Worm (Caenorhabditis elegans) whole organism, L3 larva: ENCODE results near the gene F42A6.5.

Experiments
- R02D3.7 ChIP-seq: fragments of 150-350 bp; optimal IDR thresholded peaks from 2 replicates; lab custom pipeline; 2014; ENCODE audit warnings: missing biosample characterization, missing genetic modification characterization
- ZK546.5 ChIP-seq: sonication (generic microtip); optimal IDR thresholded peaks from 2 replicates; lab custom pipeline; 2017; ENCODE audit warnings: missing biosample characterization, missing genetic modification characterization
- aly-2 ChIP-seq: fragments of 150-350 bp; optimal IDR thresholded peaks from 2 replicates; lab custom pipeline; 2014; ENCODE audit warnings: missing biosample characterization, missing genetic modification characterization
- ama-1 ChIP-seq: fragments of 150-350 bp; optimal IDR thresholded peaks from 2 replicates; lab custom pipeline; 2018
- ceh-16 ChIP-seq: sonication (generic microtip); optimal IDR thresholded peaks from 2 replicates; lab custom pipeline; 2017; ENCODE audit warnings: missing biosample characterization, missing genetic modification characterization
- ceh-28 ChIP-seq: fragments of 150-350 bp; optimal IDR thresholded peaks from 2 replicates; lab custom pipeline; 2014; ENCODE audit warnings: missing biosample characterization, missing genetic modification reagents, missing genetic modification characterization
- ceh-82 ChIP-seq: fragments of 150-350 bp; optimal IDR thresholded peaks from 2 replicates; lab custom pipeline; 2014; ENCODE audit warnings: missing biosample characterization, missing genetic modification characterization
- ceh-9 ChIP-seq: sonication (generic microtip); optimal IDR thresholded peaks from 2 replicates; lab custom pipeline; 2018; ENCODE audit warnings: missing biosample characterization, missing genetic modification characterization
- daf-12 ChIP-seq: fragments of 150-350 bp; optimal IDR thresholded peaks from 2 replicates; lab custom pipeline; 2014; ENCODE audit warnings: missing biosample characterization, missing genetic modification reagents, missing genetic modification characterization
- egl-27 ChIP-seq: sonication (generic microtip); optimal IDR thresholded peaks from 4 replicates; lab custom pipeline; 2017; ENCODE audit warnings: missing biosample characterization, missing genetic modification reagents, missing genetic modification characterization
- egl-5 ChIP-seq: fragments of 150-350 bp; optimal IDR thresholded peaks from 2 replicates; lab custom pipeline; 2017; ENCODE audit warnings: missing biosample characterization, missing genetic modification reagents, missing genetic modification characterization, inconsistent platforms
- elt-1 ChIP-seq: fragments of 150-350 bp; optimal IDR thresholded peaks from 2 replicates; lab custom pipeline; 2014; ENCODE audit warnings: missing biosample characterization, missing genetic modification characterization
- elt-2 ChIP-seq: sonication (generic microtip); optimal IDR thresholded peaks from 2 replicates; lab custom pipeline; 2016; ENCODE audit warnings: missing genetic modification reagents, mild to moderate bottlenecking, missing genetic modification characterization, missing compliant biosample characterization
- elt-3 ChIP-seq, 3 experiments: fragments of 150-350 bp in 1 of 3; sonication (generic microtip) in 2 of 3; optimal IDR thresholded peaks; 2 replicates in 2 of 3; 4 replicates in 1 of 3; lab custom pipeline; 2014 to 2017; ENCODE audit warnings: missing biosample characterization in 3 of 3, missing genetic modification characterization in 3 of 3
- eor-1 ChIP-seq, 2 experiments: fragments of 150-350 bp; optimal IDR thresholded peaks; 2 replicates each; lab custom pipeline; 2014 to 2018; ENCODE audit warnings: missing biosample characterization in 2 of 2, missing genetic modification characterization in 2 of 2
- fkh-10 ChIP-seq: sonication (generic microtip); optimal IDR thresholded peaks from 2 replicates; lab custom pipeline; 2017; ENCODE audit warnings: missing biosample characterization, missing genetic modification reagents, missing genetic modification characterization
- fkh-2 ChIP-seq: fragments of 150-350 bp; optimal IDR thresholded peaks from 2 replicates; lab custom pipeline; 2014; ENCODE audit warnings: missing biosample characterization, missing genetic modification reagents, missing genetic modification characterization
- fos-1 ChIP-seq: fragments of 150-350 bp; optimal IDR thresholded peaks from 2 replicates; lab custom pipeline; 2014; ENCODE audit warnings: missing biosample characterization, missing genetic modification characterization
- hmg-11 ChIP-seq: sonication (generic microtip); optimal IDR thresholded peaks from 2 replicates; lab custom pipeline; 2016; ENCODE audit warnings: missing genetic modification characterization, missing compliant biosample characterization
- lin-15B ChIP-seq: fragments of 150-350 bp; optimal IDR thresholded peaks from 2 replicates; lab custom pipeline; 2014; ENCODE audit warnings: missing biosample characterization, missing genetic modification characterization
- lin-39 ChIP-seq: fragments of 150-350 bp; optimal IDR thresholded peaks from 2 replicates; lab custom pipeline; 2018; ENCODE audit warnings: missing biosample characterization, missing genetic modification reagents, missing genetic modification characterization
- lsy-12 ChIP-seq: sonication (generic microtip); optimal IDR thresholded peaks from 2 replicates; lab custom pipeline; 2016; ENCODE audit warnings: mild to moderate bottlenecking, missing genetic modification characterization, missing compliant biosample characterization
- mdl-1 ChIP-seq: fragments of 150-350 bp; optimal IDR thresholded peaks from 2 replicates; lab custom pipeline; 2014; ENCODE audit warnings: missing biosample characterization, missing genetic modification characterization
- mml-1 ChIP-seq: fragments of 150-350 bp; sonication (generic microtip); optimal IDR thresholded peaks from 3 replicates; lab custom pipeline; 2014; ENCODE audit warnings: missing biosample characterization, missing genetic modification characterization
- nfya-1 ChIP-seq: sonication (generic microtip); optimal IDR thresholded peaks from 2 replicates; lab custom pipeline; 2017; ENCODE audit warnings: missing genetic modification characterization, mild to moderate bottlenecking, missing compliant biosample characterization, antibody characterized with exemption, moderate library complexity; ENCODE audit not compliant: insufficient read depth
- nhr-11 ChIP-seq: fragments of 150-350 bp; optimal IDR thresholded peaks from 2 replicates; lab custom pipeline; 2014; ENCODE audit warnings: missing biosample characterization, missing genetic modification characterization
- nhr-12 ChIP-seq: fragments of 150-350 bp; optimal IDR thresholded peaks from 2 replicates; lab custom pipeline; 2014; ENCODE audit warnings: missing biosample characterization, missing genetic modification characterization
- nhr-23 ChIP-seq: fragments of 150-350 bp; optimal IDR thresholded peaks from 2 replicates; lab custom pipeline; 2014; ENCODE audit warnings: missing biosample characterization, missing genetic modification reagents, missing genetic modification characterization
- nhr-237 ChIP-seq: fragments of 150-350 bp; optimal IDR thresholded peaks from 2 replicates; lab custom pipeline; 2014; ENCODE audit warnings: missing biosample characterization, missing genetic modification characterization
- nhr-25 ChIP-seq: sonication (generic microtip); optimal IDR thresholded peaks from 2 replicates; lab custom pipeline; 2017; ENCODE audit warnings: missing biosample characterization, missing genetic modification characterization
- nhr-28 ChIP-seq: fragments of 150-350 bp; optimal IDR thresholded peaks from 2 replicates; lab custom pipeline; 2014; ENCODE audit warnings: missing biosample characterization, missing genetic modification characterization
- nhr-43 ChIP-seq: sonication (generic microtip); optimal IDR thresholded peaks from 2 replicates; lab custom pipeline; 2016; ENCODE audit warnings: mild to moderate bottlenecking, missing genetic modification characterization, missing compliant biosample characterization; ENCODE audit not compliant: poor library complexity, severe bottlenecking
- nhr-67 ChIP-seq: fragments of 150-350 bp; optimal IDR thresholded peaks from 2 replicates; lab custom pipeline; 2014; ENCODE audit warnings: missing biosample characterization, missing genetic modification characterization
- nhr-76 ChIP-seq: fragments of 150-350 bp; sonication (generic microtip); optimal IDR thresholded peaks from 5 replicates; lab custom pipeline; 2014; ENCODE audit warnings: missing biosample characterization, missing genetic modification characterization
- nhr-77 ChIP-seq: fragments of 150-350 bp; optimal IDR thresholded peaks from 2 replicates; lab custom pipeline; 2014; ENCODE audit warnings: missing biosample characterization, missing genetic modification characterization
- pha-4 ChIP-seq: fragments of 150-350 bp; optimal IDR thresholded peaks from 2 replicates; lab custom pipeline; 2014; ENCODE audit warnings: missing biosample characterization, missing genetic modification reagents, missing genetic modification characterization
- pqm-1 ChIP-seq: fragments of 150-350 bp; optimal IDR thresholded peaks from 2 replicates; lab custom pipeline; 2017; ENCODE audit warnings: missing biosample characterization, missing genetic modification characterization, inconsistent platforms
- sea-2 ChIP-seq: fragments of 150-350 bp; sonication (generic microtip); optimal IDR thresholded peaks from 4 replicates; lab custom pipeline; 2014; ENCODE audit warnings: missing biosample characterization, missing genetic modification reagents, missing genetic modification characterization
- skn-1 ChIP-seq: fragments of 150-350 bp; optimal IDR thresholded peaks from 2 replicates; lab custom pipeline; 2014; ENCODE audit warnings: missing biosample characterization, missing genetic modification characterization
- snpc-4 ChIP-seq: fragments of 150-350 bp; optimal IDR thresholded peaks from 2 replicates; lab custom pipeline; 2014; ENCODE audit warnings: missing biosample characterization, missing genetic modification characterization
- tbx-2 ChIP-seq: sonication (generic microtip); optimal IDR thresholded peaks from 2 replicates; lab custom pipeline; 2016; ENCODE audit warnings: mild to moderate bottlenecking, missing genetic modification characterization, missing compliant biosample characterization
- unc-39 ChIP-seq: sonication (generic microtip); optimal IDR thresholded peaks from 4 replicates; lab custom pipeline; 2017; ENCODE audit warnings: missing biosample characterization, missing genetic modification characterization
- unc-62 ChIP-seq: fragments of 150-350 bp; sonication (generic microtip); optimal IDR thresholded peaks from 4 replicates; lab custom pipeline; 2014; ENCODE audit warnings: missing biosample characterization, missing genetic modification reagents, missing genetic modification characterization
- zag-1 ChIP-seq: fragments of 150-350 bp; optimal IDR thresholded peaks from 2 replicates; lab custom pipeline; 2014; ENCODE audit warnings: missing biosample characterization, missing genetic modification characterization
- ztf-11 ChIP-seq: fragments of 150-350 bp; optimal IDR thresholded peaks from 2 replicates; lab custom pipeline; 2014; ENCODE audit warnings: missing biosample characterization, missing genetic modification characterization

Gene F42A6.5

DNA sequence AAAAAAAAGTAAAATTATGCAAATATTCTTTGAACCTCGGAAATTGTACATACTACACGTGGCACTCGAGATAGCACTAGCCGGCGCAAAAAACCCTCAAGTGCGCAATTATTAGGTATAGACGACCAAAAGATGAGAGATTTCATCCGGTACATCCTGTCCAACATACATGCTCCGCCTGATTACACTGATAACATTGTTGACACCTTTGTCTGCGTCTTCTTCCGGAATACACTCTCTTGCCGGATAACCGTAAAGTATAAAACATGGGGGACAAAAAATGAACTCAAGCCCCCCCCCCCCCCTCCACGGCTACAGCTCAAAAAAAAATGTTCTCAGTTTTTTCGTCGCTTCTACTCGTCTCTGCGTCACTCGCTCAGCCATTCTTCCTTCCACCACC lies 33.4 kb downstream of the F42A6.5 start, which contains the start of gene W08E12.6:
TSS of gene W08E12.6 (plus strand) at position 301 of the 400 bp plus-strand sequence.
- no peak for TF ChIP-seq nhr-67
- TF ChIP-seq zag-1 (tag; lab: Kevin White, UChicago) = no peak
- no peak for TF ChIP-seq nhr-237
- TF ChIP-seq ztf-11 (tag; lab: Kevin White, UChicago) = no peak
- no peak for TF ChIP-seq daf-12
- TF ChIP-seq mml-1 (tag; lab: Kevin White, UChicago) = no peak
- TF ChIP-seq nhr-23 (tag; lab: Kevin White, UChicago) = no peak
- no peak for TF ChIP-seq unc-39 (tag; lab: Kevin White, UChicago)

DNA sequence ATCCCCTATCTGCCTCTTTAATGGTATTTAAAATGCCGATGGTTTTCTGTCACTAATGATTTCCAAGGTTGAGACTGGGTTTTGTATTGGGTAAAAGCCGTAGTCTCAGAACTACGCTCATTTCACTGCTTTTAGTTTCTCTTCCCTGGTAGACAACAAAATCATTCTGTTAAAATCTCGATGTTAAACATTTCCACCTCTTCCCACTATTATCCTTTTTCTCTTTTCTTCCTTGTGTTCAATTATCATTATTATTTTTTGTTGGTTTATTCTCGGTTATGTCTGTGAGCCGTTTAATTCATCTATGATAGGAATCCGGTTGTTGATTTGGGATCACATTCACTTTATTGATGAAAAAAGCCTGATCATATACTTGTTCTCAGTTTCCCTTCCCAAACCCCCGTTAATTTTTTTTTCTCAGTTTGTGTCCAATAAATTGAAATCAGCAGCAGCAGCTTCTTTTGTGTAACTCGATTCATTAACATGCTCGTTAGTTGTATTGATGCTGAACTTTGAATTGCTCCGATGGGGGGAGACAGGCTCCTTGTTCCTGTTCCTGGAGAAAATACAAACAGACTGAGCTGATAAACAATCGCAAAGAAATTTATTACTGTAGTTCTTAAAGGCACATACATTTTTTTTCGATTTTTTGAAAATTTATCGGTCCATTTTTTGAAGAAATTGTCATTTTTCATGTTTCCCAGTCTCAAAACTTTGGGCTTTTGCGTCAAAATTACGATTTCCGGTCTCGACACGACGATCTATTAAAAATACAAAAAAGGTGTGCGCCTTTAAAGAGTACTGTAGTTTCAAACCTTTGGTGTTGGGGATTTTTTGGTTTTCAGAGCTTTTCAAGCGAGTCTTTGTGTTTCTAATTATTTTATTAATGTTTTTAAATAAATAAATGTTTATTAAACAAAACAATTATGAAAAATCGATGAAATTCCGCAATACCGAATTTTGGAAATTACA lies 34.8 kb downstream of the F42A6.5 start:
- TF ChIP-seq daf-12 (no peak), unc-62 (no peak), R02D3.7 (tag; lab: Kevin White, UChicago) (no peak), fkh-10 (no peak)

- no peak for TF ChIP-seq ceh-16 (tag; lab: Kevin White, UChicago)
- no peak for TF ChIP-seq fkh-2 (tag; lab: Kevin White, UChicago)
- TF ChIP-seq lin-15B = peak; percentile 99
- peak; percentile 50 for TF ChIP-seq hmg-11 (tag; lab: Kevin White, UChicago)
- TF ChIP-seq elt-3 (tag; optimal IDR thresholded peaks at IDR 0.05; lab: Kevin White, UChicago) = peak in 1 of 3 experiments; percentile 31
- peak; percentile 87 for TF ChIP-seq fkh-10
- no peak for TF ChIP-seq sea-2 (GFP tag; lab: Kevin White, UChicago)
- TF ChIP-seq ceh-28 = peak; percentile 83
- TF ChIP-seq fos-1 (tag; lab: Kevin White, UChicago) = peak; percentile 32
- TF ChIP-seq eor-1 (tag; optimal IDR thresholded peaks at IDR 0.05; lab: Kevin White, UChicago) = no peak
- TF ChIP-seq tbx-2 = peak; percentile 38
- TF ChIP-seq elt-1 (tag; lab: Kevin White, UChicago) = no peak
- TF ChIP-seq zag-1 (tag; lab: Kevin White, UChicago) = no peak
- TF ChIP-seq egl-5 (tag; lab: Kevin White, UChicago) = peak; percentile 74
- peak; percentile 80 for TF ChIP-seq lin-39
- TF ChIP-seq ceh-9 = no peak
- TF ChIP-seq nhr-77 = peak; percentile 63
- no peak for TF ChIP-seq nhr-12 (tag; lab: Kevin White, UChicago)
- TF ChIP-seq ceh-82 (tag; lab: Kevin White, UChicago) = peak; percentile 66
- TF ChIP-seq nhr-43 (tag; lab: Kevin White, UChicago) = peak; percentile 83
- TF ChIP-seq mdl-1 = peak; percentile 24
- TF ChIP-seq aly-2 (tag; lab: Kevin White, UChicago) = no peak
- no peak for TF ChIP-seq unc-39 (tag; lab: Kevin White, UChicago)
- TF ChIP-seq mml-1 (tag; lab: Kevin White, UChicago) = no peak
- peak; percentile 51 for TF ChIP-seq nhr-76 (tag; lab: Kevin White, UChicago)
- TF ChIP-seq nhr-11 (tag; lab: Kevin White, UChicago) = peak; percentile 82
- peak; percentile 80 for TF ChIP-seq pqm-1 (tag; lab: Kevin White, UChicago)
- no peak for TF ChIP-seq daf-12
- TF ChIP-seq ZK546.5 (tag; lab: Kevin White, UChicago) = peak; percentile 26
- TF ChIP-seq unc-62 = peak; percentile 52
- peak; percentile 88 for TF ChIP-seq ama-1 (lab: Kevin White, UChicago)
- peak; percentile 81 for TF ChIP-seq skn-1 (tag; lab: Kevin White, UChicago)
- peak; percentile 71 for TF ChIP-seq elt-2 (tag; lab: Kevin White, UChicago)
- peak; percentile 81 for TF ChIP-seq R02D3.7 (tag; lab: Kevin White, UChicago)
- TF ChIP-seq lsy-12 = peak; percentile 76
- peak; percentile 100 for TF ChIP-seq pha-4
- peak; percentile 31 for TF ChIP-seq nhr-67
- TF ChIP-seq ztf-11 (tag; lab: Kevin White, UChicago) = no peak
- TF ChIP-seq nhr-23 (tag; lab: Kevin White, UChicago) = peak; percentile 97
- peak; percentile 93 for TF ChIP-seq snpc-4 (tag; lab: Kevin White, UChicago)
- no peak for TF ChIP-seq nhr-237
- TF ChIP-seq nfya-1 = peak; percentile 93
- TF ChIP-seq nhr-25 (tag; lab: Kevin White, UChicago) = peak; percentile 95
- TF ChIP-seq egl-27 (tag; lab: Kevin White, UChicago) = peak; percentile 5
- TF ChIP-seq nhr-28 (tag; lab: Kevin White, UChicago) = peak; percentile 27
Observed at ce11 chrIV:3294553-3295185, 37.0 kb downstream of the F42A6.5 start, which contains the start of gene W08E12.7. W08E12.7 (plus strand) TSS chrIV:3295135.
